Worm (Caenorhabditis elegans) whole organism, young adult: ENCODE results near the gene R10D12.8.

Source experiments
- B0261.1 ChIP-seq: sonication (generic microtip); optimal IDR thresholded peaks from 2 replicates; lab custom pipeline; 2016; ENCODE audit warnings: mild to moderate bottlenecking, missing genetic modification characterization, moderate library complexity, missing compliant biosample characterization
- C17E4.6 ChIP-seq: fragments of 200-800 bp; sonication (Bioruptor generic); IDR thresholded peaks from 2 replicates; pipeline ENCODE4 v1.3.6; 2022; ENCODE audit warnings: missing genetic modification reagents, missing genetic modification characterization, missing compliant biosample characterization
- F23B12.7 ChIP-seq: sonication (generic microtip); optimal IDR thresholded peaks from 2 replicates; lab custom pipeline; 2017; ENCODE audit warnings: missing genetic modification characterization, mild to moderate bottlenecking, missing compliant biosample characterization, antibody characterized with exemption, moderate library complexity; ENCODE audit not compliant: insufficient read depth
- F39B2.1 ChIP-seq: fragments of 200-800 bp; sonication (Bioruptor generic); IDR thresholded peaks from 2 replicates; pipeline ENCODE4 v1.3.6; 2022; ENCODE audit warnings: missing genetic modification reagents, missing genetic modification characterization, missing compliant biosample characterization
- F52B5.7 ChIP-seq: sonication (generic microtip); optimal IDR thresholded peaks from 2 replicates; lab custom pipeline; 2016; ENCODE audit warnings: mild to moderate bottlenecking, missing genetic modification characterization, missing compliant biosample characterization
- F57A8.1 ChIP-seq: fragments of 200-800 bp; sonication (Bioruptor generic); optimal IDR thresholded peaks from 2 replicates; lab custom pipeline; 2018; ENCODE audit warnings: mild to moderate bottlenecking, missing genetic modification characterization, moderate library complexity, missing compliant biosample characterization
- F57C9.4 ChIP-seq: sonication (generic microtip); optimal IDR thresholded peaks from 2 replicates; lab custom pipeline; 2017; ENCODE audit warnings: mild to moderate bottlenecking, missing genetic modification characterization, missing compliant biosample characterization
- K12H6.12 ChIP-seq: fragments of 200-800 bp; sonication (Bioruptor generic); optimal IDR thresholded peaks from 2 replicates; lab custom pipeline; 2018; ENCODE audit warnings: mild to moderate bottlenecking, missing genetic modification characterization, missing compliant biosample characterization
- Y67H2A.10 ChIP-seq: fragments of 200-800 bp; sonication (Bioruptor generic); conservative IDR thresholded peaks from 2 replicates; pipeline ENCODE4 v1.3.6; 2022; ENCODE audit warnings: missing genetic modification reagents, missing genetic modification characterization, missing compliant biosample characterization
- ZK185.1 ChIP-seq: sonication (generic microtip); optimal IDR thresholded peaks from 2 replicates; lab custom pipeline; 2016; ENCODE audit warnings: mild to moderate bottlenecking, missing genetic modification characterization, missing compliant biosample characterization; ENCODE audit not compliant: poor library complexity, severe bottlenecking
- ama-1 ChIP-seq, 3 experiments: fragments of 150-350 bp in 1 of 3; sonication (generic microtip) in 2 of 3; optimal IDR thresholded peaks; 2 replicates each; lab custom pipeline; 2014 to 2018; ENCODE audit warnings: missing biosample characterization in 2 of 3, missing genetic modification characterization in 2 of 3, missing genetic modification reagents in 2 of 3
- aptf-2 ChIP-seq: fragments of 200-800 bp; sonication (Bioruptor generic); conservative IDR thresholded peaks from 2 replicates; pipeline ENCODE4 v1.3.6; 2022; ENCODE audit warnings: missing genetic modification reagents, missing genetic modification characterization, missing compliant biosample characterization
- attf-5 ChIP-seq: fragments of 200-800 bp; sonication (Bioruptor generic); optimal IDR thresholded peaks from 2 replicates; lab custom pipeline; 2018; ENCODE audit warnings: mild to moderate bottlenecking, missing genetic modification characterization, missing compliant biosample characterization
- ccch-3 ChIP-seq: fragments of 200-800 bp; sonication (Bioruptor generic); optimal IDR thresholded peaks from 2 replicates; lab custom pipeline; 2018; ENCODE audit warnings: mild to moderate bottlenecking, missing genetic modification characterization, missing compliant biosample characterization
- cebp-1 ChIP-seq, 2 experiments: fragments of 200-800 bp in 1 of 2; sonication (Bioruptor generic) in 1 of 2; sonication (generic microtip) in 1 of 2; IDR thresholded peaks in 1 of 2; optimal IDR thresholded peaks in 1 of 2; 2 replicates each; pipeline versions ENCODE4 v1.3.6 to Lab custom; 2017 to 2022; ENCODE audit warnings: missing compliant biosample characterization in 2 of 2, missing genetic modification characterization in 2 of 2, mild to moderate bottlenecking in 1 of 2, missing genetic modification reagents in 1 of 2, moderate library complexity in 1 of 2
- ceh-100 ChIP-seq: fragments of 200-800 bp; sonication (Bioruptor generic); IDR thresholded peaks from 2 replicates; pipeline ENCODE4 v1.3.6; 2022; ENCODE audit warnings: missing genetic modification reagents, missing genetic modification characterization, missing compliant biosample characterization
- ceh-27 ChIP-seq: fragments of 200-800 bp; sonication (Bioruptor generic); optimal IDR thresholded peaks from 2 replicates; lab custom pipeline; 2018; ENCODE audit warnings: mild to moderate bottlenecking, missing genetic modification characterization, moderate library complexity, missing compliant biosample characterization
- ceh-40 ChIP-seq: fragments of 200-800 bp; sonication (Bioruptor generic); IDR thresholded peaks from 2 replicates; pipeline ENCODE4 v1.3.6; 2022; ENCODE audit warnings: missing genetic modification characterization, missing compliant biosample characterization
- ceh-58 ChIP-seq: fragments of 200-800 bp; sonication (Bioruptor generic); IDR thresholded peaks from 2 replicates; pipeline ENCODE4 v1.3.6; 2022; ENCODE audit warnings: missing genetic modification characterization, missing compliant biosample characterization
- ceh-91 ChIP-seq: fragments of 200-800 bp; sonication (Bioruptor generic); IDR thresholded peaks from 2 replicates; pipeline ENCODE4 v1.3.6; 2022; ENCODE audit warnings: missing genetic modification reagents, missing genetic modification characterization, missing compliant biosample characterization
- die-1 ChIP-seq: sonication (generic microtip); optimal IDR thresholded peaks from 2 replicates; lab custom pipeline; 2016; ENCODE audit warnings: missing genotype, mild to moderate bottlenecking, missing genetic modification characterization, missing compliant biosample characterization
- egl-18 ChIP-seq: fragments of 200-800 bp; sonication (Bioruptor generic); IDR thresholded peaks from 2 replicates; pipeline ENCODE4 v1.3.6; 2022; ENCODE audit warnings: missing genetic modification reagents, missing genetic modification characterization, missing compliant biosample characterization
- fkh-3 ChIP-seq: sonication (generic microtip); optimal IDR thresholded peaks from 2 replicates; lab custom pipeline; 2016; ENCODE audit warnings: mild to moderate bottlenecking, missing genetic modification characterization, missing compliant biosample characterization
- hmg-1.2 ChIP-seq: fragments of 200-800 bp; sonication (Bioruptor generic); IDR thresholded peaks from 2 replicates; pipeline ENCODE4 v1.3.6; 2022; ENCODE audit warnings: missing genetic modification reagents, missing genetic modification characterization, missing compliant biosample characterization
- hrde-1 ChIP-seq: sonication (generic microtip); optimal IDR thresholded peaks from 2 replicates; lab custom pipeline; 2016; ENCODE audit warnings: missing genetic modification characterization, mild to moderate bottlenecking, missing compliant biosample characterization, moderate library complexity, missing genotype, missing genetic modification reagents, borderline replicate concordance
- lin-35 ChIP-seq, 3 experiments: fragments of 150-350 bp in 2 of 3; sonication (generic microtip) in 1 of 3; optimal IDR thresholded peaks; 2 replicates each; lab custom pipeline; 2014 to 2018; ENCODE audit warnings: missing biosample characterization in 3 of 3, missing genetic modification characterization in 3 of 3, missing genetic modification reagents in 3 of 3
- lin-40 ChIP-seq: sonication (generic microtip); optimal IDR thresholded peaks from 2 replicates; lab custom pipeline; 2016; ENCODE audit warnings: missing genetic modification characterization, mild to moderate bottlenecking, missing compliant biosample characterization, missing genotype, missing genetic modification reagents
- lir-1 ChIP-seq: fragments of 200-800 bp; sonication (Bioruptor generic); conservative IDR thresholded peaks from 2 replicates; pipeline ENCODE4 v1.3.6; 2022; ENCODE audit warnings: missing genetic modification reagents, missing genetic modification characterization, missing compliant biosample characterization
- lsl-1 ChIP-seq: fragments of 200-800 bp; sonication (Bioruptor generic); optimal IDR thresholded peaks from 2 replicates; lab custom pipeline; 2018; ENCODE audit warnings: mild to moderate bottlenecking, missing genetic modification characterization, moderate library complexity, missing compliant biosample characterization
- madf-3 ChIP-seq: fragments of 200-800 bp; sonication (Bioruptor generic); IDR thresholded peaks from 2 replicates; pipeline ENCODE4 v1.3.6; 2022; ENCODE audit warnings: missing genetic modification reagents, missing genetic modification characterization, missing compliant biosample characterization
- madf-8 ChIP-seq: fragments of 200-800 bp; sonication (Bioruptor generic); conservative IDR thresholded peaks from 2 replicates; pipeline ENCODE4 v1.3.6; 2022; ENCODE audit warnings: missing genetic modification reagents, missing genetic modification characterization, missing compliant biosample characterization
- nfya-2 ChIP-seq: fragments of 200-800 bp; sonication (Bioruptor generic); IDR thresholded peaks from 2 replicates; pipeline ENCODE4 v1.3.6; 2022; ENCODE audit warnings: missing genetic modification reagents, missing genetic modification characterization, missing compliant biosample characterization
- nhr-80 ChIP-seq: sonication (generic microtip); optimal IDR thresholded peaks from 2 replicates; lab custom pipeline; 2016; ENCODE audit warnings: missing genetic modification characterization, missing compliant biosample characterization
- rcor-1 ChIP-seq: fragments of 200-800 bp; sonication (Bioruptor generic); IDR thresholded peaks from 2 replicates; pipeline ENCODE4 v1.3.6; 2022; ENCODE audit warnings: missing genetic modification reagents, missing genetic modification characterization, missing compliant biosample characterization
- sdz-38 ChIP-seq: sonication (generic microtip); optimal IDR thresholded peaks from 2 replicates; lab custom pipeline; 2016; ENCODE audit warnings: missing genotype, missing genetic modification characterization, missing compliant biosample characterization
- snpc-1.1 ChIP-seq: sonication (generic microtip); optimal IDR thresholded peaks from 2 replicates; lab custom pipeline; 2017; ENCODE audit warnings: missing genetic modification characterization, mild to moderate bottlenecking, missing compliant biosample characterization, antibody characterized with exemption, moderate library complexity, missing genotype, missing genetic modification reagents; ENCODE audit not compliant: insufficient read depth
- snpc-3.4 ChIP-seq: sonication (generic microtip); optimal IDR thresholded peaks from 2 replicates; lab custom pipeline; 2017; ENCODE audit warnings: missing genetic modification characterization, mild to moderate bottlenecking, missing compliant biosample characterization, antibody characterized with exemption, moderate library complexity, missing genotype, missing genetic modification reagents
- somi-1 ChIP-seq: fragments of 200-800 bp; sonication (Bioruptor generic); optimal IDR thresholded peaks from 2 replicates; lab custom pipeline; 2018; ENCODE audit warnings: mild to moderate bottlenecking, missing genetic modification characterization, missing compliant biosample characterization
- unc-62 ChIP-seq: fragments of 150-350 bp; optimal IDR thresholded peaks from 2 replicates; lab custom pipeline; 2014; ENCODE audit warnings: missing biosample characterization, missing genetic modification reagents, missing genetic modification characterization
- zfh-2 ChIP-seq: fragments of 200-800 bp; sonication (Bioruptor generic); conservative IDR thresholded peaks from 2 replicates; pipeline ENCODE4 v1.3.6; 2022; ENCODE audit warnings: missing genetic modification reagents, missing genetic modification characterization, missing compliant biosample characterization
- ztf-28 ChIP-seq: fragments of 200-800 bp; sonication (Bioruptor generic); IDR thresholded peaks from 2 replicates; pipeline ENCODE4 v1.3.6; 2022; ENCODE audit warnings: missing genetic modification reagents, missing genetic modification characterization, missing compliant biosample characterization

The R10D12.8 gene

ce11 chrV:13918341-13918740 is 34.8 kb downstream of the R10D12.8 start, which contains the start of gene str-250:
TSS of gene str-250 (plus strand) at chrV:13918641.
- TF ChIP-seq ceh-91 (GFP tag; lab: Robert Waterston, UW) (no peak), lsl-1 (GFP tag; lab: Kevin White, UChicago) (no peak), madf-8 (GFP tag; lab: Robert Waterston, UW) (no peak), ccch-3 (GFP tag; lab: Kevin White, UChicago) (no peak), zfh-2 (GFP tag; lab: Robert Waterston, UW) (no peak), ceh-40 (no peak), die-1 (tag; lab: Kevin White, UChicago) (no peak), F57A8.1 (GFP tag; lab: Kevin White, UChicago) (no peak), ceh-100 (GFP tag; lab: Robert Waterston, UW) (no peak), nfya-2 (GFP tag; lab: Robert Waterston, UW) (no peak), ZK185.1 (tag; lab: Kevin White, UChicago) (no peak), fkh-3 (tag; lab: Kevin White, UChicago) (no peak), ceh-27 (GFP tag; lab: Kevin White, UChicago) (no peak), B0261.1 (tag; lab: Kevin White, UChicago) (no peak), snpc-1.1 (tag; lab: Kevin White, UChicago) (no peak), C17E4.6 (GFP tag; lab: Robert Waterston, UW) (no peak), hmg-1.2 (GFP tag; lab: Robert Waterston, UW) (no peak), sdz-38 (tag; lab: Kevin White, UChicago) (no peak)
- TF ChIP-seq, all 124 proteins: peak for 0

- no peak for TF ChIP-seq attf-5 (GFP tag; lab: Kevin White, UChicago)
- no peak for TF ChIP-seq F52B5.7
- TF ChIP-seq F57C9.4 (tag; lab: Kevin White, UChicago) = no peak
- TF ChIP-seq F57A8.1 (GFP tag; lab: Kevin White, UChicago) = no peak
- TF ChIP-seq ceh-40 = no peak
- no peak for TF ChIP-seq ztf-28
- TF ChIP-seq unc-62 (GFP tag; lab: Kevin White, UChicago) = no peak
- no peak for TF ChIP-seq egl-18
- no peak for TF ChIP-seq aptf-2 (GFP tag; lab: Robert Waterston, UW)
- TF ChIP-seq sdz-38 (tag; lab: Kevin White, UChicago) = no peak
- TF ChIP-seq snpc-3.4 (tag; lab: Kevin White, UChicago) = no peak
- TF ChIP-seq Y67H2A.10 (GFP tag; lab: Robert Waterston, UW) = no peak
- TF ChIP-seq ceh-58 (GFP tag; lab: Robert Waterston, UW) = no peak
- no peak for TF ChIP-seq lin-35 (GFP tag; optimal IDR thresholded peaks at IDR 0.05; lab: Kevin White, UChicago)
- TF ChIP-seq, all 124 proteins: peak for 0
Measured at ce11 chrV:13916196-13916595, 36.9 kb downstream of the R10D12.8 start, which contains the start of gene str-252. TSS of gene str-252 (plus strand) at chrV:13916496.

ce11 chrV:13915390-13915789 is 37.7 kb downstream of the R10D12.8 start, which contains the start of gene gcy-32:
TSS of gene gcy-32 (minus strand) at chrV:13915490.
- no peak for TF ChIP-seq hrde-1 (tag; lab: Kevin White, UChicago)

- peak; percentile 65 for TF ChIP-seq K12H6.12
- TF ChIP-seq ama-1 (optimal IDR thresholded peaks at IDR 0.05; lab: Kevin White, UChicago) = no peak
- TF ChIP-seq ama-1 (GFP tag; optimal IDR thresholded peaks at IDR 0.05; lab: Kevin White, UChicago) = no peak
- peak; percentile 71 for TF ChIP-seq lin-40
- peak; percentile 34; the same call in 1 of the 2 replicates for TF ChIP-seq lir-1 (GFP tag; lab: Robert Waterston, UW)
- TF ChIP-seq nhr-80 (tag; lab: Kevin White, UChicago) = peak; percentile 83
- no peak for TF ChIP-seq ztf-28
- TF ChIP-seq ZK185.1 (tag; lab: Kevin White, UChicago) = peak; percentile 17
- no peak for TF ChIP-seq madf-8 (GFP tag; lab: Robert Waterston, UW)
- TF ChIP-seq Y67H2A.10 (GFP tag; lab: Robert Waterston, UW) = no peak
- 0 out of 2 replicates have a peak, but pooled peaks have one; percentile 8 for TF ChIP-seq rcor-1 (GFP tag; lab: Robert Waterston, UW)
- no peak for TF ChIP-seq F39B2.1 (GFP tag; lab: Robert Waterston, UW)
- peak; percentile 62 for TF ChIP-seq unc-62 (GFP tag; lab: Kevin White, UChicago)
- peak; percentile 14 for TF ChIP-seq F23B12.7
- TF ChIP-seq cebp-1 (GFP tag; IDR thresholded peaks at IDR 0.05; lab: Robert Waterston, UW) = peak; percentile 98
- TF ChIP-seq cebp-1 (tag; optimal IDR thresholded peaks at IDR 0.05; lab: Kevin White, UChicago) = peak; percentile 99
- TF ChIP-seq somi-1 (GFP tag; lab: Kevin White, UChicago) = peak; percentile 53
- TF ChIP-seq madf-3 (GFP tag; lab: Robert Waterston, UW) = 0 out of 2 replicates have a peak, but pooled peaks have one; percentile 2
Measured at ce11 chrV:13909400-13909799, 43.7 kb downstream of the R10D12.8 start, which contains the start of gene C06B3.7. TSS of gene C06B3.7 (plus strand) at chrV:13909686.
